Fruit fly (Drosophila melanogaster) whole organism, pupa: ENCODE data around the gene Art3.

ENCODE experiments used
- D1 ChIP-seq: fragments of 200-800 bp; sonication (Bioruptor generic); optimal IDR thresholded peaks from 2 replicates; lab custom pipeline; 2018; ENCODE audit warnings: missing biosample characterization, mild to moderate bottlenecking, missing genetic modification characterization, moderate library complexity
- Pif1A ChIP-seq: fragments of 200-800 bp; sonication (Bioruptor generic); optimal IDR thresholded peaks from 3 replicates; lab custom pipeline; 2016; ENCODE audit warnings: missing biosample characterization, missing genetic modification characterization
- Pif1B ChIP-seq: fragments of 200-800 bp; sonication (Bioruptor generic); optimal IDR thresholded peaks from 3 replicates; lab custom pipeline; 2016; ENCODE audit warnings: missing biosample characterization, missing genetic modification characterization

DNA sequence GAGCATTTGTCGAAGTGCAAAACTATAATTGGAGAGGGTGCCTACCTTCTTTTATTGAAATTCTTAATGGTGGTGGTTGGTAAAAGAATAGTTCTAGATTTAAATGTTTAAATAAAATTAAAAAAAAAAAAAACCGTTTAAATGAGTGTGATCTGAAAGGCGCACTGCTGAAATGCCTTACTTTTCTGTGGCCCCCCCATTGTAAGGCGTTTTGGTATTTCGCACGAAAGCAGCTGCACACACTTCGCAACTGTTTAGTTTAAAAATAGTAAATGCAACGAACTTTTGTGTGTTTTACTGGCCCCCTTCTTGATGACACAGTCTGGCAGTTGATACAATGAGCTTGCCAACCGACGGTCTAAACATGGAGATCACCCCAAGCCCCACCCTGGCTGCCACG lies 39.2 kb upstream of the Art3 start, which contains the start of the genes CG14864 and Zip88E:
- TF ChIP-seq Pif1A (GFP tag; lab: Kevin White, UChicago) (no peak), D1 (no peak), Pif1B (no peak)
